Worm (Caenorhabditis elegans): ENCODE data around the gene gop-1.

gop-1 gene

DNA sequence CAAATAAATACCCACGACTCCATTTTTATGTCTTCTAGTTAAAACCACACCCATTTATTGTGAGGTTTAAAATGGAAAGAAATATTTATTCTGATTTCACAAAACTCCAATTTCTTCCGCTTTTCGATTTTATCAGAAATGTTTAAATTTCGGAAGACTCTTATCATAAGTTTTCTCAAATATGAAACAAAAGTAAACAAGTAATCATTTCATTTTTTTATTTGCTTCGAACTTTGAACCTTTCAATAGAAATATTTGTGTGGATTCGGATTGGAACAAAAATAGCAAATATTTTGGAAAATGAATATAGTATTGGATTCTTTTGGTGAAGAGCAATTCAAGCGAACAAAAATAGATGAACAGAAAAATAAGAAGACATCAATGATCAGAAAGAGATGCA is 32.4 kb upstream of the gop-1 start:
- TF ChIP-seq cog-1 (tag; optimal IDR thresholded peaks at IDR 0.05) (no peak), flt-1 (GFP tag; IDR thresholded peaks at IDR 0.05) (no peak), ref-1 (GFP tag; conservative IDR thresholded peaks at IDR 0.05) (no peak), klf-2 (GFP tag; conservative IDR thresholded peaks at IDR 0.05) (no peak), ztf-29 (GFP tag; IDR thresholded peaks at IDR 0.05) (no peak), T22C8.4 (GFP tag; IDR thresholded peaks at IDR 0.05) (no peak), tab-1 (GFP tag; IDR thresholded peaks at IDR 0.05) (no peak), ztf-23 (GFP tag; IDR thresholded peaks at IDR 0.05) (no peak), med-1 (GFP tag; optimal IDR thresholded peaks at IDR 0.05; ENCODE audit: insufficient read depth) (no peak)

DNA sequence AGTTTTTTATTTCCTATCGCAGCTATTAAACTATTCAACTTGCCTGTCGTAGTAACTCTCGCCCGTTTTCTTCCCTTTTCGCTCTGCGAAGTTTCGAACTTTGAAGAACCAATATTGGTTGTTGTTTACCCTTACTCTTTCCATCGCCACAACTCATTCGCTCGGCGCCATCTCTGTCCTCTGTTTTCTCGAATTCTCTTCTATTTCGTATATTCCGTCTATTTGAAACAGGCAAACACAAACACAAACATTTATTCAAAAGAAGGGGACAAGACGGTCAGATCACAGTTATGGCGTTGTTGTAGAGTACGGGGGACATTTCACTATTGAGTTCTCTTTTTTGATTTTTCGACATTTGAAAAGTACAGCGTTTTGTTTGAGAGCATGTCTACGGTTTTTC is 31.5 kb upstream of the gop-1 start:
- TF ChIP-seq ref-1 (GFP tag; conservative IDR thresholded peaks at IDR 0.05) (no peak), klf-2 (GFP tag; conservative IDR thresholded peaks at IDR 0.05) (no peak), cog-1 (tag; optimal IDR thresholded peaks at IDR 0.05) (no peak), ztf-29 (GFP tag; IDR thresholded peaks at IDR 0.05) (no peak), T22C8.4 (GFP tag; IDR thresholded peaks at IDR 0.05) (no peak), flt-1 (GFP tag; IDR thresholded peaks at IDR 0.05) (no peak), med-1 (GFP tag; optimal IDR thresholded peaks at IDR 0.05; ENCODE audit: insufficient read depth) (no peak), ztf-23 (GFP tag; IDR thresholded peaks at IDR 0.05) (no peak), tab-1 (GFP tag; IDR thresholded peaks at IDR 0.05) (no peak)

ce11 chrIII:5224908-5225307 is 29.3 kb upstream of the gop-1 start:
- TF ChIP-seq cog-1 (tag; optimal IDR thresholded peaks at IDR 0.05) (no peak), flt-1 (GFP tag; IDR thresholded peaks at IDR 0.05) (no peak), T22C8.4 (GFP tag; IDR thresholded peaks at IDR 0.05) (no peak), tab-1 (GFP tag; IDR thresholded peaks at IDR 0.05) (no peak), med-1 (GFP tag; optimal IDR thresholded peaks at IDR 0.05; ENCODE audit: insufficient read depth) (no peak), ref-1 (GFP tag; conservative IDR thresholded peaks at IDR 0.05) (no peak), ztf-23 (GFP tag; IDR thresholded peaks at IDR 0.05) (no peak), klf-2 (GFP tag; conservative IDR thresholded peaks at IDR 0.05) (no peak), ztf-29 (GFP tag; IDR thresholded peaks at IDR 0.05) (no peak)

- TF ChIP-seq flt-1 (GFP tag; IDR thresholded peaks at IDR 0.05) (no peak), klf-2 (GFP tag; conservative IDR thresholded peaks at IDR 0.05) (no peak), ztf-29 (GFP tag; IDR thresholded peaks at IDR 0.05) (no peak), ztf-23 (GFP tag; IDR thresholded peaks at IDR 0.05) (no peak), ref-1 (GFP tag; conservative IDR thresholded peaks at IDR 0.05) (no peak), med-1 (GFP tag; optimal IDR thresholded peaks at IDR 0.05; ENCODE audit: insufficient read depth) (no peak), T22C8.4 (GFP tag; IDR thresholded peaks at IDR 0.05) (no peak), cog-1 (tag; optimal IDR thresholded peaks at IDR 0.05) (no peak), tab-1 (GFP tag; IDR thresholded peaks at IDR 0.05) (no peak)
These were observed 28.9 kb upstream of the gop-1 start, which contains the start of gene nex-1 for ce11 chrIII:5225321-5225720. TSS of gene nex-1 (plus strand) at chrIII:5225621.

- TF ChIP-seq ztf-29 (GFP tag; IDR thresholded peaks at IDR 0.05) (peak; percentile 72), med-1 (GFP tag; optimal IDR thresholded peaks at IDR 0.05; ENCODE audit: insufficient read depth) (peak; percentile 7), ztf-23 (GFP tag; IDR thresholded peaks at IDR 0.05) (peak; percentile 69; the same call in 1 of the 2 replicates), flt-1 (GFP tag; IDR thresholded peaks at IDR 0.05) (no peak; the same call in 1 of the 2 replicates), cog-1 (tag; optimal IDR thresholded peaks at IDR 0.05) (peak; percentile 25), klf-2 (GFP tag; conservative IDR thresholded peaks at IDR 0.05) (no peak; the same call in 1 of the 2 replicates)
These were observed 26.3 kb upstream of the gop-1 start, which contains the start of the genes C34E10.12, C34E10.10 and atp-2 for ce11 chrIII:5227831-5228467. TSS of gene C34E10.12 (minus strand) at chrIII:5227881. TSS of gene C34E10.10 (minus strand) at chrIII:5227884. TSS of gene atp-2 (plus strand) at chrIII:5228417.

ce11 chrIII:5228839-5229238 is 25.4 kb upstream of the gop-1 start:
- TF ChIP-seq cog-1 (tag; optimal IDR thresholded peaks at IDR 0.05) (no peak), klf-2 (GFP tag; conservative IDR thresholded peaks at IDR 0.05) (no peak), ztf-29 (GFP tag; IDR thresholded peaks at IDR 0.05) (no peak)

- TF ChIP-seq ref-1 (GFP tag; conservative IDR thresholded peaks at IDR 0.05) (no peak), cog-1 (tag; optimal IDR thresholded peaks at IDR 0.05) (no peak), ztf-29 (GFP tag; IDR thresholded peaks at IDR 0.05) (no peak), ztf-23 (GFP tag; IDR thresholded peaks at IDR 0.05) (no peak), T22C8.4 (GFP tag; IDR thresholded peaks at IDR 0.05) (no peak), klf-2 (GFP tag; conservative IDR thresholded peaks at IDR 0.05) (no peak)
These were observed 24.6 kb upstream of the gop-1 start for ce11 chrIII:5229511-5230250.

DNA sequence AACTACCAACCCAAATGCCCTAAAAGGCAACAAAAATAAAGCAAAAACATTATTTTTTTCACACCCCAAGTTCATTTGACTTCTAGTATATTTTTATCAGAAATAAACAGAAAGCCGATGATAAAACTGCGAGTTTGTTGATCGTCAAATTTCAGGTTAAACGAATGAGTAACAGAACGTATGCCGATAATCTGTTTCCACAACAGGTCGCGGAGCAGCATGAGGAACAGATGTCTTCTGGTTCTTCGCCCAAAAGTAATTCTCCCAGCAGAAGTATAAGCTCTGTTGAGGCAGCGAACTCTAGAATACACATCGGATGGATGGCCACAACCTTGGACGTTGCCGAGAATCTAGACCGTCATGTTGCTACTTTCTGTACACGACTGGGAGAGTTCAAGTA is 23.8 kb upstream of the gop-1 start, which contains the start of gene prmt-5:
TSS of gene prmt-5 (plus strand) at position 141 of the 400 bp plus-strand sequence.
- no peak for TF ChIP-seq ztf-23 (GFP tag; IDR thresholded peaks at IDR 0.05)
- TF ChIP-seq tab-1 (GFP tag; IDR thresholded peaks at IDR 0.05), result no peak
- no peak for TF ChIP-seq ref-1 (GFP tag; conservative IDR thresholded peaks at IDR 0.05)
- no peak for TF ChIP-seq ztf-29 (GFP tag; IDR thresholded peaks at IDR 0.05)
- TF ChIP-seq cog-1 (tag; optimal IDR thresholded peaks at IDR 0.05), result no peak
- TF ChIP-seq med-1 (GFP tag; optimal IDR thresholded peaks at IDR 0.05; ENCODE audit: insufficient read depth), result no peak
- TF ChIP-seq flt-1 (GFP tag; IDR thresholded peaks at IDR 0.05), result no peak
- no peak for TF ChIP-seq T22C8.4 (GFP tag; IDR thresholded peaks at IDR 0.05)
- no peak for TF ChIP-seq klf-2 (GFP tag; conservative IDR thresholded peaks at IDR 0.05)

DNA sequence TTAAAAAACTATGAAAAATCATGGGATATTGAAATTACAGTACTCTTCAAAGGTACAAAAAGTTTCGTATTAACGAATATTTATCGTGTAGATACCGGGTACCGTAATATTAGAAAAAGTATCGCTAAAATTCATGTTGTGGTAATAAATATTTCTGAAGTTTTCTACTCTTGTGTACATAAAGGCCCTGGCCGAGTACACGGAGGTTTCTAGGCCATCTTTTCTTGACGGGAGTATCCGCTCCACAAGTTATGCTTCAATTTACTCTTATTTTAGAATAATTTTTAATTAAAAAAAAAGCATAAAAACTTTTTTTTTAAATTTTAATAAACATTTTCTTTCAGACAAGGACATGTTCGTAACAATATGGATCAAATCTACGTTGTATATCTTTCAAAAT is 21.1 kb upstream of the gop-1 start:
- no peak for TF ChIP-seq flt-1 (GFP tag; IDR thresholded peaks at IDR 0.05)
- TF ChIP-seq med-1 (GFP tag; optimal IDR thresholded peaks at IDR 0.05; ENCODE audit: insufficient read depth), result no peak
- no peak for TF ChIP-seq ztf-23 (GFP tag; IDR thresholded peaks at IDR 0.05)
